Worm (Caenorhabditis elegans) whole organism, L4 larva: Measurements from ENCODE around the gene F55E10.2.
A peak's percentile ranks its signal among the peaks of the same experiment; 100 is the strongest.

Experiments
- F37D6.2 ChIP-seq: sonication (generic microtip); optimal IDR thresholded peaks from 2 replicates; lab custom pipeline; 2016; ENCODE audit warnings: mild to moderate bottlenecking, missing genetic modification characterization, missing compliant biosample characterization
- cey-2 ChIP-seq: sonication (generic microtip); optimal IDR thresholded peaks from 3 replicates; lab custom pipeline; 2017; ENCODE audit warnings: missing genetic modification characterization, mild to moderate bottlenecking, missing compliant biosample characterization, antibody characterized with exemption, borderline replicate concordance; ENCODE audit not compliant: insufficient read depth
- dpl-1 ChIP-seq: fragments of 150-350 bp; optimal IDR thresholded peaks from 2 replicates; lab custom pipeline; 2014; ENCODE audit warnings: missing biosample characterization, missing genetic modification reagents, missing genetic modification characterization
- lin-39 ChIP-seq: fragments of 150-350 bp; optimal IDR thresholded peaks from 2 replicates; lab custom pipeline; 2014; ENCODE audit warnings: missing biosample characterization, missing genetic modification reagents, missing genetic modification characterization
- nhr-28 ChIP-seq: fragments of 150-350 bp; optimal IDR thresholded peaks from 2 replicates; lab custom pipeline; 2014; ENCODE audit warnings: missing biosample characterization, missing genetic modification characterization
- snpc-4 ChIP-seq: fragments of 150-350 bp; optimal IDR thresholded peaks from 2 replicates; lab custom pipeline; 2014; ENCODE audit warnings: missing biosample characterization, missing genetic modification characterization

- TF ChIP-seq dpl-1 (GFP tag; lab: Kevin White, UChicago) (no peak), snpc-4 (tag; lab: Kevin White, UChicago) (no peak), F37D6.2 (tag; lab: Kevin White, UChicago) (no peak), nhr-28 (peak; percentile 8), lin-39 (no peak), cey-2 (tag; lab: Kevin White, UChicago) (no peak)
Measured at ce11 chrX:8302803-8303202, 37.7 kb upstream of the F55E10.2 start.
